Worm (Caenorhabditis elegans) whole organism, early embryonic: ENCODE measurements around the gene cyp-25A6.
"Not testable (repeated sequence)": the region's sequence is repeated elsewhere in the genome, so short reads cannot be mapped to it uniquely, and the experiment has no call there.

Experiments
- B0310.2 ChIP-seq: sonication (generic microtip); optimal IDR thresholded peaks from 2 replicates; lab custom pipeline; 2016; ENCODE audit warnings: mild to moderate bottlenecking, missing genetic modification characterization, missing compliant biosample characterization
- F13C5.2 ChIP-seq: sonication (generic microtip); optimal IDR thresholded peaks from 2 replicates; lab custom pipeline; 2017; ENCODE audit warnings: mild to moderate bottlenecking, missing genetic modification characterization, inconsistent platforms, missing compliant biosample characterization
- aly-1 ChIP-seq: sonication (generic microtip); optimal IDR thresholded peaks from 2 replicates; lab custom pipeline; 2016; ENCODE audit warnings: missing genetic modification characterization, missing compliant biosample characterization
- ama-1 ChIP-seq: fragments of 150-350 bp; optimal IDR thresholded peaks from 2 replicates; lab custom pipeline; 2014
- ceh-13 ChIP-seq: fragments of 200-800 bp; sonication (Bioruptor generic); optimal IDR thresholded peaks from 2 replicates; lab custom pipeline; 2018; ENCODE audit warnings: mild to moderate bottlenecking, missing genetic modification characterization, missing compliant biosample characterization
- ceh-36 ChIP-seq: sonication (generic microtip); optimal IDR thresholded peaks from 2 replicates; lab custom pipeline; 2016; ENCODE audit warnings: missing genetic modification characterization, inconsistent platforms, missing compliant biosample characterization
- ets-7 ChIP-seq: sonication (generic microtip); optimal IDR thresholded peaks from 2 replicates; lab custom pipeline; 2016; ENCODE audit warnings: missing genotype, missing genetic modification characterization, missing compliant biosample characterization
- flt-1 ChIP-seq: fragments of 200-800 bp; sonication (Bioruptor generic); IDR thresholded peaks from 2 replicates; pipeline ENCODE4 v1.3.6; 2022; ENCODE audit warnings: missing genetic modification characterization, missing compliant biosample characterization
- hmbx-1 ChIP-seq: sonication (generic microtip); optimal IDR thresholded peaks from 2 replicates; lab custom pipeline; 2016; ENCODE audit warnings: mild to moderate bottlenecking, missing genetic modification characterization, missing compliant biosample characterization
- hmg-4 ChIP-seq: fragments of 200-800 bp; sonication (Bioruptor generic); optimal IDR thresholded peaks from 2 replicates; lab custom pipeline; 2018; ENCODE audit warnings: mild to moderate bottlenecking, missing genetic modification characterization, missing compliant biosample characterization
- hnd-1 ChIP-seq: sonication (generic microtip); optimal IDR thresholded peaks from 2 replicates; lab custom pipeline; 2016; ENCODE audit warnings: missing genetic modification characterization, missing compliant biosample characterization
- pes-1 ChIP-seq: fragments of 200-800 bp; sonication (Bioruptor generic); IDR thresholded peaks from 2 replicates; pipeline ENCODE4 v1.3.6; 2022; ENCODE audit warnings: missing genetic modification reagents, missing genetic modification characterization, missing compliant biosample characterization
- scrt-1 ChIP-seq: fragments of 200-800 bp; sonication (Bioruptor generic); IDR thresholded peaks from 2 replicates; pipeline ENCODE4 v1.3.6; 2022; ENCODE audit warnings: missing genetic modification characterization, missing compliant biosample characterization
- sea-1 ChIP-seq: fragments of 200-800 bp; sonication (Bioruptor generic); conservative IDR thresholded peaks from 2 replicates; pipeline ENCODE4 v1.3.6; 2022; ENCODE audit warnings: missing genetic modification characterization, missing compliant biosample characterization
- tbx-11 ChIP-seq: fragments of 200-800 bp; sonication (Bioruptor generic); IDR thresholded peaks from 2 replicates; pipeline ENCODE4 v1.3.6; 2022; ENCODE audit warnings: missing genetic modification characterization, missing compliant biosample characterization
- tbx-37 ChIP-seq: fragments of 200-800 bp; sonication (Bioruptor generic); conservative IDR thresholded peaks from 2 replicates; pipeline ENCODE4 v1.3.6; 2022; ENCODE audit warnings: missing genetic modification reagents, missing genetic modification characterization, missing compliant biosample characterization
- tra-4 ChIP-seq: sonication (generic microtip); optimal IDR thresholded peaks from 2 replicates; lab custom pipeline; 2017; ENCODE audit warnings: missing genetic modification characterization, missing compliant biosample characterization

Gene cyp-25A6

ce11 chrIV:4196729-4197128 lies 538 bp upstream of the cyp-25A6 start, which contains the start of gene K06B9.6:
K06B9.6 (minus strand) TSS chrIV:4196829.
- TF ChIP-seq F13C5.2 (tag; lab: Kevin White, UChicago); hmg-4 (GFP tag; lab: Kevin White, UChicago); pes-1 (GFP tag; lab: Robert Waterston, UW): not testable (repeated sequence)

- TF ChIP-seq ama-1, result no peak
- TF ChIP-seq F13C5.2 (tag; lab: Kevin White, UChicago), result no peak
- no peak for TF ChIP-seq tbx-37 (GFP tag; lab: Robert Waterston, UW)
- no peak for TF ChIP-seq aly-1
- no peak for TF ChIP-seq hnd-1 (tag; lab: Kevin White, UChicago)
- TF ChIP-seq tbx-11 (GFP tag; lab: Robert Waterston, UW), result no peak
- TF ChIP-seq tra-4, result no peak
- no peak for TF ChIP-seq ceh-36 (tag; lab: Kevin White, UChicago)
- TF ChIP-seq sea-1, result no peak
- no peak for TF ChIP-seq hmg-4 (GFP tag; lab: Kevin White, UChicago)
- TF ChIP-seq hmbx-1 (tag; lab: Kevin White, UChicago), result no peak
- TF ChIP-seq pes-1 (GFP tag; lab: Robert Waterston, UW), result no peak
- TF ChIP-seq scrt-1 (GFP tag; lab: Robert Waterston, UW), result no peak
Observed at ce11 chrIV:4204275-4204674, 7.0 kb downstream of the cyp-25A6 start, which contains the start of gene pax-2. pax-2 (minus strand) TSS chrIV:4204375.

DNA sequence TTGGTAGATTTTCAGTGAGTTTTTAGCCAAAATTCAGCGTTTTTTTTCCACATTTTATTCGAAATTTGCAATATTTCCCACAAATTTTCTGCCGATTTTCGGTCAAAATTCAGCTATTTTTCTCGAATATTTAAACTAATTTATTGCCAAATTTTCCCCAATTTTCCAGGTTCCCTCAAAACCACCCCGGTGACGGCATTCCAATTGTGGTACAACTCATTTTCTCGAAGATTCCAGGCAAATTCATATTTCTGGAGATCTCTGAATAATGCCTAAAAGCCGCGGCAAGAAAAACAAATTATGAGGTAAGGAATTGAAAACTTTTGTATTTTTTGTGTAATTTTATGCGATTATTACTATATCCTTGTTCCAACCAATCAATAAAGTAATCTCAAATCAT lies 9.8 kb downstream of the cyp-25A6 start, which contains the start of gene osgn-1:
osgn-1 (plus strand) TSS at position 301 of the 400 bp plus-strand sequence.
- TF ChIP-seq flt-1 (GFP tag; lab: Robert Waterston, UW) (no peak), ceh-36 (tag; lab: Kevin White, UChicago) (no peak), hmbx-1 (tag; lab: Kevin White, UChicago) (no peak), scrt-1 (GFP tag; lab: Robert Waterston, UW) (no peak), hmg-4 (GFP tag; lab: Kevin White, UChicago) (no peak), aly-1 (no peak), tbx-37 (GFP tag; lab: Robert Waterston, UW) (no peak), ceh-13 (GFP tag; lab: Kevin White, UChicago) (no peak), hnd-1 (tag; lab: Kevin White, UChicago) (no peak), tra-4 (no peak), ets-7 (tag; lab: Kevin White, UChicago) (no peak), tbx-11 (GFP tag; lab: Robert Waterston, UW) (no peak), pes-1 (GFP tag; lab: Robert Waterston, UW) (no peak), sea-1 (no peak), ama-1 (no peak), F13C5.2 (tag; lab: Kevin White, UChicago) (no peak)

ce11 chrIV:4209084-4209483 lies 11.8 kb downstream of the cyp-25A6 start:
- TF ChIP-seq flt-1 (GFP tag; lab: Robert Waterston, UW), result no peak
- TF ChIP-seq sea-1, result no peak
- TF ChIP-seq tra-4, result no peak
- TF ChIP-seq tbx-11 (GFP tag; lab: Robert Waterston, UW), result no peak
- no peak for TF ChIP-seq B0310.2 (tag; lab: Kevin White, UChicago)

ce11 chrIV:4210868-4211267 lies 13.6 kb downstream of the cyp-25A6 start:
- TF ChIP-seq scrt-1 (GFP tag; lab: Robert Waterston, UW) (no peak), tbx-11 (GFP tag; lab: Robert Waterston, UW) (no peak), ama-1 (no peak)

DNA sequence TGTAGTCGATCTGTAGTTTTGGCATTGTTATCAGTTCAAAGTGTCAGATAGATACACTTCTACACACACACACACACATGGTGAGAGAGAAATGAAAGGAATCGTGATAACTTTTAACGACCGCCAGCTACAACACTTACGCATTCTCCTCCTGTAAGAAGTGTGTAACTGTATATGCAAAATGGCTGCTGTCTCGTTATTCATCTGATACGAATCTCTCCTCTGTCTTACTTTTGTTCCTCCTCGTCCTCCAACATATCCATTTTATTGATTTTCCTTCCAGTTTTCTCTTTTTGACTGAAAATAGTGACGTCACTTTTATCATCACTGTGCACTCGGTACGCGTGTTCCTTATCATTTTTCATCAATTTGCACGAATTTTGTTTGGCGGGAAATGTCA lies 15.5 kb downstream of the cyp-25A6 start:
- no peak for TF ChIP-seq ceh-36 (tag; lab: Kevin White, UChicago)
- no peak for TF ChIP-seq ama-1
- TF ChIP-seq flt-1 (GFP tag; lab: Robert Waterston, UW), result no peak
- TF ChIP-seq B0310.2 (tag; lab: Kevin White, UChicago), result no peak
- no peak for TF ChIP-seq aly-1
- no peak for TF ChIP-seq sea-1
- no peak for TF ChIP-seq scrt-1 (GFP tag; lab: Robert Waterston, UW)
- no peak for TF ChIP-seq tbx-37 (GFP tag; lab: Robert Waterston, UW)
- TF ChIP-seq ceh-13 (GFP tag; lab: Kevin White, UChicago), result no peak
- no peak for TF ChIP-seq pes-1 (GFP tag; lab: Robert Waterston, UW)
- no peak for TF ChIP-seq F13C5.2 (tag; lab: Kevin White, UChicago)
- TF ChIP-seq hmbx-1 (tag; lab: Kevin White, UChicago), result no peak
- no peak for TF ChIP-seq hnd-1 (tag; lab: Kevin White, UChicago)
- no peak for TF ChIP-seq tra-4
- no peak for TF ChIP-seq tbx-11 (GFP tag; lab: Robert Waterston, UW)
- no peak for TF ChIP-seq hmg-4 (GFP tag; lab: Kevin White, UChicago)
- no peak for TF ChIP-seq ets-7 (tag; lab: Kevin White, UChicago)

DNA sequence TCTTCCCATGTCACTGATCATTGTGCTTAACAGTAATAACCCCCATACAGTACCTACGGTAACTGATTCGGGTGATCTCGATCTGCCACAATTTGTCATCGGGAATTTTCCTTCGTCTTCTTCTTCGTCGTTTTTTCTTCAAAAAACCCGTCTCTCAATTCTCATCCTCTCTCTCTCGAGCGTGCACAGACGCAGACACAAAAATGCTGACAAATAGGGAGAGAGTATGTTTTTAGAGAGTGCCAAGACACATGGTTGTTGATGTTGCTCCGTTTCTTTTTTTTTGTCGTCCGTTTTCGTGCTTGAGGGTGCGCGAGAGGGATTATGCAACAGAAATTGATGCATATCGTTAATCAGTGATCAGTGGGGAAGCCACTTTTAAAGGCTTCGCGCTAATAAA lies 18.1 kb downstream of the cyp-25A6 start:
- TF ChIP-seq flt-1 (GFP tag; lab: Robert Waterston, UW), result no peak
- no peak for TF ChIP-seq scrt-1 (GFP tag; lab: Robert Waterston, UW)
- no peak for TF ChIP-seq B0310.2 (tag; lab: Kevin White, UChicago)
- TF ChIP-seq hmg-4 (GFP tag; lab: Kevin White, UChicago), result no peak
- TF ChIP-seq hnd-1 (tag; lab: Kevin White, UChicago), result no peak
- TF ChIP-seq ets-7 (tag; lab: Kevin White, UChicago), result no peak
- TF ChIP-seq F13C5.2 (tag; lab: Kevin White, UChicago), result no peak
- TF ChIP-seq pes-1 (GFP tag; lab: Robert Waterston, UW), result no peak
- TF ChIP-seq hmbx-1 (tag; lab: Kevin White, UChicago), result no peak
- no peak for TF ChIP-seq ama-1
- no peak for TF ChIP-seq tra-4
- no peak for TF ChIP-seq aly-1
- TF ChIP-seq ceh-13 (GFP tag; lab: Kevin White, UChicago), result no peak
- no peak for TF ChIP-seq sea-1
- no peak for TF ChIP-seq ceh-36 (tag; lab: Kevin White, UChicago)
- no peak for TF ChIP-seq tbx-37 (GFP tag; lab: Robert Waterston, UW)
